Worm (Caenorhabditis elegans) whole organism, L4 larva: Measurements from ENCODE around the gene Y38E10A.34.

Experiments
- mdt-29 ChIP-seq: fragments of 200-800 bp; sonication (Bioruptor generic); IDR thresholded peaks from 2 replicates; pipeline ENCODE4 v1.3.6; 2022; ENCODE audit warnings: missing genetic modification reagents, missing genetic modification characterization, missing compliant biosample characterization
- mep-1 ChIP-seq: fragments of 150-350 bp; sonication (generic microtip); optimal IDR thresholded peaks from 3 replicates; lab custom pipeline; 2014; ENCODE audit warnings: missing biosample characterization, missing genetic modification characterization
- unc-130 ChIP-seq: sonication (generic microtip); optimal IDR thresholded peaks from 2 replicates; lab custom pipeline; 2016; ENCODE audit warnings: missing genetic modification reagents, missing genetic modification characterization, missing compliant biosample characterization

DNA sequence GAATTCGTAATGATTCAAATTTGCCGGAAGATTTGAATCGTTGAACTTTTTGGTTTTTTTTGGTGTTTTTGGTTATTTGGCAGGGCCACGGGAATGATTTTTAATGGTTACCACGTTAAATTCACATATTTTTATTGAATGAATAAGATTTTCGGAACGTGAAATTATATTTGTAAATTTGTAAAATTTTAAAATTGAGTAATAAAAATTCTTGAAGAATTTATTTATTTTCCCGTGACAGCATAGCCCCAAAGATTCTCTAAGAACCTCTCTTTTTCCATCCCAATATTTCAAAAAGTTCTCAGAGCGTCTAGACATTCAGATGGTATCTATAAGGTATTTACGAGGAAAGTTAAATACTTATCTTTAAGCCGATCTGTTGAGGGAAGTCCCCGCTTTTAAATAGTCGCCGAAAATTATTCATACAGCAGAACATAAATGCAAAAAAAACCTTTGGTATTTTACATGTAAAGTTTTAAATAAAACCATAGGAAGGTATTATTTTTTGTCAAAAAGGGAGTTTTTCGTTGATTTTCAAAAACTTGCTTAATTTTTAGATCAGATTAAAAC is 3.8 kb downstream of the Y38E10A.34 start, which contains the start of gene Y38E10A.17:
- TF ChIP-seq mdt-29 (no peak), mep-1 (tag; lab: Kevin White, UChicago) (no peak), unc-130 (no peak)
